Worm (Caenorhabditis elegans) whole organism, L1 larva: Measurements from ENCODE around the gene zip-8.
A peak's percentile ranks its signal among the peaks of the same experiment; 100 is the strongest.

ENCODE experiments used
- C34B4.2 ChIP-seq: sonication (generic microtip); optimal IDR thresholded peaks from 2 replicates; lab custom pipeline; 2017; ENCODE audit warnings: mild to moderate bottlenecking, missing genetic modification characterization, missing compliant biosample characterization
- F16B12.6 ChIP-seq: fragments of 150-350 bp; optimal IDR thresholded peaks from 2 replicates; lab custom pipeline; 2014; ENCODE audit warnings: missing biosample characterization, missing genetic modification characterization
- aha-1 ChIP-seq: fragments of 150-350 bp; optimal IDR thresholded peaks from 2 replicates; lab custom pipeline; 2014; ENCODE audit warnings: missing biosample characterization, missing genetic modification characterization
- aly-2 ChIP-seq: fragments of 150-350 bp; optimal IDR thresholded peaks from 2 replicates; lab custom pipeline; 2014; ENCODE audit warnings: missing biosample characterization, missing genetic modification characterization
- ama-1 ChIP-seq: fragments of 150-350 bp; optimal IDR thresholded peaks from 2 replicates; lab custom pipeline; 2014
- ceh-63 ChIP-seq: fragments of 200-800 bp; sonication (Bioruptor generic); optimal IDR thresholded peaks from 2 replicates; lab custom pipeline; 2018; ENCODE audit warnings: mild to moderate bottlenecking, missing genetic modification characterization, missing compliant biosample characterization
- ceh-8 ChIP-seq: fragments of 200-800 bp; sonication (Bioruptor generic); optimal IDR thresholded peaks from 2 replicates; lab custom pipeline; 2018; ENCODE audit warnings: mild to moderate bottlenecking, missing genetic modification characterization, moderate library complexity, missing compliant biosample characterization
- ceh-82 ChIP-seq, 3 experiments: fragments of 150-350 bp in 1 of 3; sonication (generic microtip) in 2 of 3; optimal IDR thresholded peaks; 2 replicates each; lab custom pipeline; 2014 to 2017; ENCODE audit warnings: missing biosample characterization in 3 of 3, missing genetic modification characterization in 3 of 3
- ceh-88 ChIP-seq: fragments of 200-800 bp; sonication (Bioruptor generic); IDR thresholded peaks from 2 replicates; pipeline ENCODE4 v1.3.6; 2022; ENCODE audit warnings: missing genetic modification characterization, missing compliant biosample characterization
- dpl-1 ChIP-seq, 3 experiments: fragments of 150-350 bp in 2 of 3; sonication (generic microtip) in 1 of 3; optimal IDR thresholded peaks; 2 replicates each; lab custom pipeline; 2014 to 2017; ENCODE audit warnings: missing biosample characterization in 3 of 3, missing genetic modification characterization in 3 of 3, missing genetic modification reagents in 3 of 3
- efl-1 ChIP-seq, 4 experiments: fragments of 150-350 bp; optimal IDR thresholded peaks in 3 of 4; peaks in 1 of 4; 1 replicate in 1 of 4; 2 replicates in 3 of 4; lab custom pipeline; 2014; ENCODE audit warnings: missing biosample characterization in 2 of 4, missing genetic modification characterization in 2 of 4, missing genetic modification reagents in 2 of 4
- egl-13 ChIP-seq: sonication (generic microtip); optimal IDR thresholded peaks from 2 replicates; lab custom pipeline; 2016; ENCODE audit warnings: missing genotype, missing genetic modification reagents, missing genetic modification characterization, missing compliant biosample characterization
- egl-27 ChIP-seq, 2 experiments: fragments of 150-350 bp in 1 of 2; sonication (generic microtip); optimal IDR thresholded peaks; 3 replicates each; lab custom pipeline; 2017 to 2018; ENCODE audit warnings: missing biosample characterization in 2 of 2, missing genetic modification characterization in 2 of 2, missing genetic modification reagents in 2 of 2
- elt-3 ChIP-seq, 6 experiments: fragments of 150-350 bp in 1 of 6; sonication (generic microtip); optimal IDR thresholded peaks; 2 replicates each; lab custom pipeline; 2017 to 2018; ENCODE audit warnings: missing biosample characterization in 6 of 6, missing genetic modification characterization in 6 of 6, inconsistent platforms in 1 of 6
- fos-1 ChIP-seq: fragments of 150-350 bp; optimal IDR thresholded peaks from 2 replicates; lab custom pipeline; 2014; ENCODE audit warnings: missing biosample characterization, missing genetic modification characterization
- hlh-17 ChIP-seq: fragments of 200-800 bp; sonication (Bioruptor generic); optimal IDR thresholded peaks from 2 replicates; lab custom pipeline; 2018; ENCODE audit warnings: missing genetic modification characterization, mild to moderate bottlenecking, missing compliant biosample characterization, moderate library complexity, borderline replicate concordance
- hlh-4 ChIP-seq: sonication (generic microtip); optimal IDR thresholded peaks from 2 replicates; lab custom pipeline; 2016; ENCODE audit warnings: mild to moderate bottlenecking, missing genetic modification characterization, missing compliant biosample characterization
- isw-1 ChIP-seq: fragments of 200-800 bp; sonication (Bioruptor generic); IDR thresholded peaks from 2 replicates; pipeline ENCODE4 v1.3.6; 2022; ENCODE audit warnings: missing genetic modification characterization, missing compliant biosample characterization
- jun-1 ChIP-seq: fragments of 150-350 bp; optimal IDR thresholded peaks from 2 replicates; lab custom pipeline; 2014; ENCODE audit warnings: missing biosample characterization, missing genetic modification reagents, missing genetic modification characterization
- lin-14 ChIP-seq: fragments of 200-800 bp; sonication (Bioruptor generic); optimal IDR thresholded peaks from 2 replicates; lab custom pipeline; 2018; ENCODE audit warnings: mild to moderate bottlenecking, missing genetic modification characterization, moderate library complexity, missing compliant biosample characterization
- lin-35 ChIP-seq, 2 experiments: fragments of 150-350 bp; optimal IDR thresholded peaks; 2 replicates each; lab custom pipeline; 2014; ENCODE audit warnings: missing biosample characterization in 2 of 2, missing genetic modification characterization in 2 of 2, missing genetic modification reagents in 2 of 2
- lin-39 ChIP-seq: fragments of 150-350 bp; optimal IDR thresholded peaks from 2 replicates; lab custom pipeline; 2014; ENCODE audit warnings: missing biosample characterization, missing genetic modification reagents, missing genetic modification characterization
- lir-3 ChIP-seq: sonication (generic microtip); optimal IDR thresholded peaks from 2 replicates; lab custom pipeline; 2016; ENCODE audit warnings: mild to moderate bottlenecking, missing genetic modification characterization, moderate library complexity, missing compliant biosample characterization; ENCODE audit not compliant: poor library complexity
- lsy-2 ChIP-seq, 2 experiments: fragments of 150-350 bp; optimal IDR thresholded peaks; 2 replicates each; lab custom pipeline; 2014; ENCODE audit warnings: missing biosample characterization in 2 of 2, missing genetic modification characterization in 2 of 2
- mab-9 ChIP-seq: fragments of 200-800 bp; sonication (Bioruptor generic); IDR thresholded peaks from 2 replicates; pipeline ENCODE4 v1.3.6; 2022; ENCODE audit warnings: missing genetic modification reagents, missing genetic modification characterization, missing compliant biosample characterization
- mdl-1 ChIP-seq, 2 experiments: fragments of 150-350 bp; optimal IDR thresholded peaks; 2 replicates each; lab custom pipeline; 2014 to 2017; ENCODE audit warnings: missing biosample characterization in 2 of 2, missing genetic modification characterization in 2 of 2, inconsistent platforms in 1 of 2
- mep-1 ChIP-seq: fragments of 150-350 bp; optimal IDR thresholded peaks from 2 replicates; lab custom pipeline; 2014; ENCODE audit warnings: missing biosample characterization, missing genetic modification characterization
- nhr-19 ChIP-seq: fragments of 200-800 bp; sonication (Bioruptor generic); conservative IDR thresholded peaks from 2 replicates; pipeline ENCODE4 v1.3.6; 2022; ENCODE audit warnings: missing genetic modification characterization, missing compliant biosample characterization
- nhr-20 ChIP-seq: sonication (generic microtip); optimal IDR thresholded peaks from 2 replicates; lab custom pipeline; 2016; ENCODE audit warnings: mild to moderate bottlenecking, missing genetic modification characterization, missing compliant biosample characterization
- nhr-28 ChIP-seq: fragments of 150-350 bp; optimal IDR thresholded peaks from 2 replicates; lab custom pipeline; 2014; ENCODE audit warnings: missing biosample characterization, missing genetic modification characterization
- nhr-71 ChIP-seq: sonication (generic microtip); optimal IDR thresholded peaks from 2 replicates; lab custom pipeline; 2016; ENCODE audit warnings: mild to moderate bottlenecking, missing genetic modification characterization, moderate library complexity, missing compliant biosample characterization
- nhr-76 ChIP-seq: sonication (generic microtip); optimal IDR thresholded peaks from 2 replicates; lab custom pipeline; 2017; ENCODE audit warnings: missing biosample characterization, missing genetic modification characterization
- pax-3 ChIP-seq: fragments of 200-800 bp; sonication (Bioruptor generic); optimal IDR thresholded peaks from 2 replicates; lab custom pipeline; 2018; ENCODE audit warnings: mild to moderate bottlenecking, missing genetic modification characterization, moderate library complexity, missing compliant biosample characterization
- pqm-1 ChIP-seq: sonication (generic microtip); optimal IDR thresholded peaks from 3 replicates; lab custom pipeline; 2017; ENCODE audit warnings: missing biosample characterization, missing genetic modification characterization
- rnt-1 ChIP-seq: sonication (generic microtip); optimal IDR thresholded peaks from 2 replicates; lab custom pipeline; 2016; ENCODE audit warnings: mild to moderate bottlenecking, missing genetic modification characterization, moderate library complexity, missing compliant biosample characterization
- skn-1 ChIP-seq: fragments of 150-350 bp; optimal IDR thresholded peaks from 2 replicates; lab custom pipeline; 2014; ENCODE audit warnings: missing biosample characterization, missing genetic modification characterization
- snu-23 ChIP-seq: sonication (generic microtip); optimal IDR thresholded peaks from 2 replicates; lab custom pipeline; 2016; ENCODE audit warnings: missing genetic modification characterization, missing compliant biosample characterization
- sox-4 ChIP-seq: sonication (generic microtip); optimal IDR thresholded peaks from 2 replicates; lab custom pipeline; 2016; ENCODE audit warnings: missing genetic modification characterization, missing compliant biosample characterization
- sptf-1 ChIP-seq: fragments of 150-350 bp; optimal IDR thresholded peaks from 2 replicates; lab custom pipeline; 2014; ENCODE audit warnings: missing biosample characterization, missing genetic modification characterization
- sup-37 ChIP-seq: fragments of 200-800 bp; sonication (Bioruptor generic); optimal IDR thresholded peaks from 2 replicates; lab custom pipeline; 2018; ENCODE audit warnings: mild to moderate bottlenecking, missing genetic modification characterization, missing compliant biosample characterization
- swsn-7 ChIP-seq: sonication (generic microtip); optimal IDR thresholded peaks from 2 replicates; lab custom pipeline; 2016; ENCODE audit warnings: missing genetic modification characterization, missing compliant biosample characterization
- tbx-2 ChIP-seq: sonication (generic microtip); optimal IDR thresholded peaks from 2 replicates; lab custom pipeline; 2016; ENCODE audit warnings: missing genetic modification characterization, missing compliant biosample characterization
- tlp-1 ChIP-seq: fragments of 150-350 bp; optimal IDR thresholded peaks from 2 replicates; lab custom pipeline; 2014; ENCODE audit warnings: missing biosample characterization, missing genetic modification characterization
- unc-30 ChIP-seq: sonication (generic microtip); optimal IDR thresholded peaks from 2 replicates; lab custom pipeline; 2017; ENCODE audit warnings: missing biosample characterization, missing genetic modification characterization
- unc-86 ChIP-seq: sonication (generic microtip); optimal IDR thresholded peaks from 2 replicates; lab custom pipeline; 2016; ENCODE audit warnings: missing genetic modification characterization, missing compliant biosample characterization
- xbp-1 ChIP-seq: sonication (generic microtip); optimal IDR thresholded peaks from 2 replicates; lab custom pipeline; 2016; ENCODE audit warnings: missing genetic modification characterization, missing compliant biosample characterization
- zag-1 ChIP-seq: fragments of 150-350 bp; optimal IDR thresholded peaks from 2 replicates; lab custom pipeline; 2014; ENCODE audit warnings: missing biosample characterization, missing genetic modification characterization
- zip-4 ChIP-seq: fragments of 200-800 bp; sonication (Bioruptor generic); optimal IDR thresholded peaks from 2 replicates; lab custom pipeline; 2018; ENCODE audit warnings: mild to moderate bottlenecking, missing genetic modification characterization, moderate library complexity, missing compliant biosample characterization

The zip-8 gene

ce11 chrIII:6439854-6440253, 38.9 kb upstream of the zip-8 start:
- TF ChIP-seq zip-4 (GFP tag; lab: Kevin White, UChicago) (no peak), egl-13 (no peak), tlp-1 (tag; lab: Kevin White, UChicago) (no peak), xbp-1 (tag; lab: Kevin White, UChicago) (no peak), dpl-1 (GFP tag; optimal IDR thresholded peaks at IDR 0.05; lab: Kevin White, UChicago) (no peak), nhr-28 (tag; lab: Kevin White, UChicago) (no peak), sptf-1 (tag; lab: Kevin White, UChicago) (no peak), sup-37 (no peak), hlh-17 (GFP tag; lab: Kevin White, UChicago) (no peak), skn-1 (tag; lab: Kevin White, UChicago) (no peak), egl-27 (tag; optimal IDR thresholded peaks at IDR 0.05; lab: Kevin White, UChicago) (no peak), tbx-2 (tag; lab: Kevin White, UChicago) (no peak), mdl-1 (tag; optimal IDR thresholded peaks at IDR 0.05; lab: Kevin White, UChicago) (no peak), rnt-1 (tag; lab: Kevin White, UChicago) (no peak)

ce11 chrIII:6442305-6443125, 36.2 kb upstream of the zip-8 start, which contains the start of gene mel-32:
Gene mel-32, minus strand, starts transcription at chrIII:6443000.
- no peak for TF ChIP-seq zag-1 (tag; lab: Kevin White, UChicago)
- peak; percentile 41 for TF ChIP-seq nhr-71 (tag; lab: Kevin White, UChicago)
- TF ChIP-seq jun-1 (tag; lab: Kevin White, UChicago), result no peak
- no peak for TF ChIP-seq ceh-88 (GFP tag; lab: Robert Waterston, UW)
- no peak for TF ChIP-seq unc-30 (tag; lab: Kevin White, UChicago)
- no peak for TF ChIP-seq isw-1 (GFP tag; lab: Robert Waterston, UW)
- TF ChIP-seq egl-27 (tag; optimal IDR thresholded peaks at IDR 0.05; lab: Kevin White, UChicago), result no peak
- no peak for TF ChIP-seq hlh-4
- TF ChIP-seq pax-3, result no peak
- TF ChIP-seq lsy-2 (tag; optimal IDR thresholded peaks at IDR 0.05; lab: Kevin White, UChicago), result peak in 1 of 2 experiments; percentile 55
- no peak for TF ChIP-seq ceh-63 (GFP tag; lab: Kevin White, UChicago)
- TF ChIP-seq elt-3 (tag; optimal IDR thresholded peaks at IDR 0.05; lab: Kevin White, UChicago), result peak in 1 of 6 experiments; percentile 67
- TF ChIP-seq ama-1 (lab: Kevin White, UChicago), result no peak
- TF ChIP-seq swsn-7 (tag; lab: Kevin White, UChicago), result no peak
- peak; percentile 37 for TF ChIP-seq rnt-1 (tag; lab: Kevin White, UChicago)
- no peak for TF ChIP-seq lir-3 (tag; lab: Kevin White, UChicago)
- TF ChIP-seq sup-37, result no peak
- TF ChIP-seq lin-35 (GFP tag; optimal IDR thresholded peaks at IDR 0.05; lab: Kevin White, UChicago), result peak; percentile 65 to 76
- peak; percentile 71 to 83 (median 75) for TF ChIP-seq dpl-1 (GFP tag; optimal IDR thresholded peaks at IDR 0.05; lab: Kevin White, UChicago)
- TF ChIP-seq C34B4.2 (tag; lab: Kevin White, UChicago), result no peak
- TF ChIP-seq ceh-8, result no peak
- TF ChIP-seq aly-2, result no peak
- no peak for TF ChIP-seq mep-1 (tag; lab: Kevin White, UChicago)
- TF ChIP-seq tbx-2 (tag; lab: Kevin White, UChicago), result no peak
- no peak for TF ChIP-seq unc-86 (tag; lab: Kevin White, UChicago)
- TF ChIP-seq aha-1 (tag; lab: Kevin White, UChicago), result no peak
- no peak for TF ChIP-seq mab-9
- no peak for TF ChIP-seq lin-14
- no peak for TF ChIP-seq lin-39 (tag; lab: Kevin White, UChicago)
- peak; percentile 26 for TF ChIP-seq snu-23
- no peak for TF ChIP-seq nhr-76 (tag; lab: Kevin White, UChicago)
- TF ChIP-seq nhr-19 (GFP tag; lab: Robert Waterston, UW), result peak; percentile 38
- no peak for TF ChIP-seq pqm-1 (tag; lab: Kevin White, UChicago)
- TF ChIP-seq fos-1 (tag; lab: Kevin White, UChicago), result no peak
- TF ChIP-seq nhr-20 (tag; lab: Kevin White, UChicago), result peak; percentile 36
- peak in 1 of 3 experiments; percentile 15 for TF ChIP-seq ceh-82 (tag; optimal IDR thresholded peaks at IDR 0.05; lab: Kevin White, UChicago)
- peak; percentile 76 for TF ChIP-seq F16B12.6 (tag; lab: Kevin White, UChicago)
- no peak for TF ChIP-seq sox-4 (tag; lab: Kevin White, UChicago)
- TF ChIP-seq efl-1 (optimal IDR thresholded peaks at IDR 0.05; lab: Kevin White, UChicago), result peak; percentile 81 to 84
- TF ChIP-seq efl-1 (GFP tag; optimal IDR thresholded peaks at IDR 0.05 in 1 of 2; lab: Kevin White, UChicago), result peak; percentile 84 to 98
